Fruit fly (Drosophila melanogaster): ENCODE measurements around the gene wapl.

wapl gene

DNA sequence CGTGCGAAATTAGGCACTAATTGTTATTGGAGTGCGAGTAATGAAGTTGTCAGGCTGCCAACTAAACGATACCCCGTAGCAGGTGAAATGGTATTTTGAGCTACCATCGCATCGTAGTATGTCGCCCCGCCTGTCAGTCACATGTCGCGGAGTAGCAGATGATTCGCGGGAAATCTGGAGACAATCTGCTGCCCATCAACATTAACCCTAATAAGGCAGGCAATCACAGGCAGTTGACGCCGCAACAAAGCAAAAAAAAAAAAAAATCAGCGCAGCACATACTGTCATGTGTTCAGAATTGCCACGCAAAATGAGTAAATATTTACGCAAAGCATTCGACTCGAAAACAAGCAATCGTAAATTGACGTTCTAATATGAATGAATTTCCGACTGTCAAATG lies 54.9 kb downstream of the wapl start:
- TF ChIP-seq Pif1B (GFP tag; optimal IDR thresholded peaks at IDR 0.05) (no peak), D1 (tag; optimal IDR thresholded peaks at IDR 0.05) (no peak), CG12605 (GFP tag; IDR thresholded peaks at IDR 0.05) (no peak), CG34367 (tag; optimal IDR thresholded peaks at IDR 0.05) (no peak), CG4496 (GFP tag; IDR thresholded peaks at IDR 0.05) (no peak), CG9948 (tag; optimal IDR thresholded peaks at IDR 0.05) (no peak)

Measured in whole organism, pupa.